Worm (Caenorhabditis elegans): ENCODE results near the gene Y57G11B.8.

Gene Y57G11B.8

ce11 chrIV:14532366-14532765 lies 46.1 kb downstream of the Y57G11B.8 start:
- TF ChIP-seq pha-4 (tag; optimal IDR thresholded peaks at IDR 0.05) (no peak), skn-1 (tag; optimal IDR thresholded peaks at IDR 0.05) (no peak), nhr-76 (tag; optimal IDR thresholded peaks at IDR 0.05) (no peak), ceh-28 (tag; optimal IDR thresholded peaks at IDR 0.05) (no peak), nhr-11 (tag; optimal IDR thresholded peaks at IDR 0.05) (no peak), aly-2 (tag; optimal IDR thresholded peaks at IDR 0.05) (no peak), egl-27 (tag; optimal IDR thresholded peaks at IDR 0.05) (no peak), pqm-1 (tag; optimal IDR thresholded peaks at IDR 0.05) (no peak), fos-1 (tag; optimal IDR thresholded peaks at IDR 0.05) (no peak), sea-2 (GFP tag; optimal IDR thresholded peaks at IDR 0.05) (no peak), nhr-77 (tag; optimal IDR thresholded peaks at IDR 0.05) (no peak), elt-2 (tag; optimal IDR thresholded peaks at IDR 0.05) (no peak), tbx-2 (tag; optimal IDR thresholded peaks at IDR 0.05) (no peak), unc-39 (tag; optimal IDR thresholded peaks at IDR 0.05) (no peak), elt-1 (tag; optimal IDR thresholded peaks at IDR 0.05) (no peak), eor-1 (tag; optimal IDR thresholded peaks at IDR 0.05) (no peak), egl-5 (tag; optimal IDR thresholded peaks at IDR 0.05) (no peak), nhr-25 (tag; optimal IDR thresholded peaks at IDR 0.05) (no peak), zag-1 (tag; optimal IDR thresholded peaks at IDR 0.05) (no peak)

- TF ChIP-seq mdl-1 (tag; optimal IDR thresholded peaks at IDR 0.05) = no peak
- TF ChIP-seq elt-2 (tag; optimal IDR thresholded peaks at IDR 0.05) = no peak
- TF ChIP-seq nfya-1 (tag; optimal IDR thresholded peaks at IDR 0.05; ENCODE audit: insufficient read depth) = no peak
- no peak for TF ChIP-seq skn-1 (tag; optimal IDR thresholded peaks at IDR 0.05)
- TF ChIP-seq sea-2 (GFP tag; optimal IDR thresholded peaks at IDR 0.05) = no peak
- no peak for TF ChIP-seq pha-4 (tag; optimal IDR thresholded peaks at IDR 0.05)
- no peak for TF ChIP-seq tbx-2 (tag; optimal IDR thresholded peaks at IDR 0.05)
- TF ChIP-seq unc-39 (tag; optimal IDR thresholded peaks at IDR 0.05) = no peak
- no peak for TF ChIP-seq fos-1 (tag; optimal IDR thresholded peaks at IDR 0.05)
- TF ChIP-seq fkh-10 (GFP tag; optimal IDR thresholded peaks at IDR 0.05) = no peak
- no peak for TF ChIP-seq ceh-28 (tag; optimal IDR thresholded peaks at IDR 0.05)
- TF ChIP-seq nhr-43 (tag; optimal IDR thresholded peaks at IDR 0.05; ENCODE audit: poor library complexity, severe bottlenecking) = no peak
- no peak for TF ChIP-seq egl-5 (tag; optimal IDR thresholded peaks at IDR 0.05)
Measured at ce11 chrIV:14530031-14530430, 48.5 kb downstream of the Y57G11B.8 start.

ce11 chrIV:14528718-14529117 lies 49.8 kb downstream of the Y57G11B.8 start, which contains the start of gene T27E7.3:
Gene T27E7.3, plus strand, starts transcription at chrIV:14529018.
- TF ChIP-seq snpc-4 (tag; optimal IDR thresholded peaks at IDR 0.05) (no peak), R02D3.7 (tag; optimal IDR thresholded peaks at IDR 0.05) (no peak), aly-2 (tag; optimal IDR thresholded peaks at IDR 0.05) (no peak)

Measured in whole organism, L3 larva.